Fruit fly (Drosophila melanogaster) whole organism, pupa: ENCODE measurements around the gene CG43401.

Experiments
- CG32121 ChIP-seq: fragments of 200-800 bp; sonication (Bioruptor generic); IDR thresholded peaks from 2 replicates; pipeline ENCODE4 v1.3.6; 2022; ENCODE audit warnings: missing biosample characterization, missing genetic modification characterization
- CG8159 ChIP-seq: fragments of 200-800 bp; sonication (Bioruptor generic); optimal IDR thresholded peaks from 3 replicates; lab custom pipeline; 2018; ENCODE audit warnings: missing biosample characterization, mild to moderate bottlenecking, missing genetic modification characterization, moderate library complexity
- rn ChIP-seq: fragments of 200-800 bp; sonication (Bioruptor generic); IDR thresholded peaks from 2 replicates; pipeline ENCODE4 v1.3.6; 2022; ENCODE audit warnings: missing biosample characterization, missing genetic modification characterization

- TF ChIP-seq rn (GFP tag; lab: Robert Waterston, UW): no peak
- TF ChIP-seq CG32121 (GFP tag; lab: Robert Waterston, UW): no peak
- TF ChIP-seq CG8159 (tag; lab: Kevin White, UChicago): no peak
Measured at dm6 chr2L:1404896-1405453, 23.3 kb upstream of the CG43401 start.
